Worm (Caenorhabditis elegans): Measurements from ENCODE around the gene F01F1.15.
A peak's percentile ranks its signal among the peaks of the same experiment; 100 is the strongest.

F01F1.15 gene

DNA sequence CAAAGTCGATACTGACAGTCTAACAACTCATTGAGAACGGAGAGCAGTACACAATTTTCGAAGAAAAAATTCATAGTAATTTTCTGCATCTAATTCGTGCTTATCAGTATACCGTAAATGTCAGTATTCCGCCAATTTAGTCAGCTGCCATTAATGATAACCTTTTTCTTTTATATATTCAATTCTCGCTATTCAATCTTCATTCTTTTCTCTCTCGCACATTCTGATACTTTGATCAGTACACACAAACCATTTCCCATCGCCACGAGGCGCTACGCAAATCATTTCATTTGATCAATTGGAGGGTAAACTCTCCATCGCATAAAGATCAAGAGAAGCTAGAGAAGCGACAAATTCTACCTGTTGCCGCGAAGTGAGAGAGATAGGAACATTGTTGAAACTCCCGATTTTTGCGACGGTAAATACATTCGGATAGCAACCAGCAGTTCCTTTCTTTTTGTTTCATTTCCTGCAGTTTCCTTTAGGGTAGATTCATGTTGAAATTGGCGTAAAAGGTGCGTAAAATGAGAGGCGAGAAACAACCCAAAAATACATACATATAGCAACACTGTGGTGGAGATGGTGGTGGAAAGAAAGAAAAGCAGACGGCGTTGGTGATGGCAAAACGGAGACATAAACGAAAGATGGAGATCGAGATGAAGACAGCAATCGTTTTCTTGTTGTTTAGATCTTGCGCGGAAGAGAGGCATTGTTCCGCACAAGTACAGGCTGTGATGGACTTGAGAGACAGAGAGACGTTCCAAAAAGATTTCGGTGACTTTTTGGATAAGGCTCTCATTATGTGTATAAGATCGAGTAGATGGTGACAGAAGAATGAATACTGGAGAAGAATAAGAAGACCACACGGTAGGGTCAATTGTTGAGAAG is 30.9 kb downstream of the F01F1.15 start (continued):
- TF ChIP-seq nhr-77 (tag; optimal IDR thresholded peaks at IDR 0.05) (peak; percentile 77), Y75B8A.6 (GFP tag; IDR thresholded peaks at IDR 0.05) (no peak), mxl-3 (GFP tag; optimal IDR thresholded peaks at IDR 0.05) (peak; percentile 86)

DNA sequence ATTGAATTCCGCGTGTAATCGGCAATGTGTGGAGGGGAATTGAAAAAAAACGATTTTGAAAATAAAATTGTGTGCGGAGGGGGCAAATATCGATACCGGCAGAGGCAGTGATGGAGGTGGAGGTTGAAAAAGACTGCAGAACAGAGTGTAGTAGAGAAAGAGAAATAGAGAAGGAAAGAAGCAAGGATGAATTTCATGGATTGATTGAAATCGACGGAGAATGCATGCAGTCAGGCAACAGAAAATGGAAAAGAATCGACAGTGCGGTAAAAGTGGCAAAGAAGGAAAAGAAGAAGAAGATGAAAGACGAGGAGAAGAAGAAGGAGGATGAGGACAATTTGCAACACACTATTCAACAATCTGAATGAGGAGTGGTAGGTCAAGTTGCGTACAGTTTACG is 32.5 kb downstream of the F01F1.15 start, which contains the start of gene W04D12.1:
W04D12.1 (plus strand) TSS at position 111 of the 400 bp plus-strand sequence.
- peak in 1 of 2 experiments; percentile 63 for TF ChIP-seq unc-62 (GFP tag; optimal IDR thresholded peaks at IDR 0.05 in 1 of 2)
- TF ChIP-seq unc-62 (tag; optimal IDR thresholded peaks at IDR 0.05) = no peak
- TF ChIP-seq snpc-1.2 (GFP tag; IDR thresholded peaks at IDR 0.05) = 0 out of 2 replicates have a peak, but pooled peaks have one; percentile 32
- 0 out of 2 replicates have a peak, but pooled peaks have one; percentile 15 for TF ChIP-seq ZK337.2 (GFP tag; IDR thresholded peaks at IDR 0.05)
- TF ChIP-seq nhr-48 (tag; optimal IDR thresholded peaks at IDR 0.05) = no peak
- no peak for TF ChIP-seq dmd-6 (GFP tag; IDR thresholded peaks at IDR 0.05)

- TF ChIP-seq hmg-1.1 (GFP tag; IDR thresholded peaks at IDR 0.05) = no peak
- no peak for TF ChIP-seq zfp-2 (tag; optimal IDR thresholded peaks at IDR 0.05)
- TF ChIP-seq ceh-20 (GFP tag; IDR thresholded peaks at IDR 0.05) = no peak
- no peak for TF ChIP-seq daf-16 (GFP tag; optimal IDR thresholded peaks at IDR 0.05)
- peak; percentile 30 for TF ChIP-seq daf-16 (tag; optimal IDR thresholded peaks at IDR 0.05)
- TF ChIP-seq ceh-28 (tag; optimal IDR thresholded peaks at IDR 0.05) = no peak
- no peak for TF ChIP-seq F26F4.8 (GFP tag; conservative IDR thresholded peaks at IDR 0.05)
- TF ChIP-seq ceh-32 (tag; optimal IDR thresholded peaks at IDR 0.05; ENCODE audit: poor library complexity) = no peak
- peak in 1 of 2 experiments; percentile 2 for TF ChIP-seq mdl-1 (tag; optimal IDR thresholded peaks at IDR 0.05)
- no peak for TF ChIP-seq nhr-11 (tag; optimal IDR thresholded peaks at IDR 0.05)
- TF ChIP-seq nhr-25 (tag; optimal IDR thresholded peaks at IDR 0.05; ENCODE audit: borderline replicate concordance, insufficient read depth) = no peak
- no peak for TF ChIP-seq lin-1 (GFP tag; IDR thresholded peaks at IDR 0.05)
- TF ChIP-seq ZK337.2 (GFP tag; IDR thresholded peaks at IDR 0.05) = no peak
- no peak for TF ChIP-seq cey-2 (tag; optimal IDR thresholded peaks at IDR 0.05; ENCODE audit: borderline replicate concordance, insufficient read depth)
- no peak for TF ChIP-seq ztf-11 (tag; optimal IDR thresholded peaks at IDR 0.05)
- TF ChIP-seq dpl-1 (GFP tag; optimal IDR thresholded peaks at IDR 0.05) = no peak
- no peak for TF ChIP-seq tra-1 (GFP tag; IDR thresholded peaks at IDR 0.05)
- TF ChIP-seq php-3 (GFP tag; IDR thresholded peaks at IDR 0.05) = no peak
- TF ChIP-seq nhr-48 (tag; optimal IDR thresholded peaks at IDR 0.05) = no peak
- no peak for TF ChIP-seq F10B5.3 (tag; optimal IDR thresholded peaks at IDR 0.05)
- peak in 1 of 2 experiments; percentile 86 for TF ChIP-seq unc-62 (GFP tag; optimal IDR thresholded peaks at IDR 0.05 in 1 of 2)
- TF ChIP-seq unc-62 (tag; optimal IDR thresholded peaks at IDR 0.05) = no peak
- no peak for TF ChIP-seq jun-1 (tag; optimal IDR thresholded peaks at IDR 0.05)
- TF ChIP-seq gei-8 (GFP tag; optimal IDR thresholded peaks at IDR 0.05) = no peak
These were observed 33.1 kb downstream of the F01F1.15 start for ce11 chrIII:5836261-5836660.

DNA sequence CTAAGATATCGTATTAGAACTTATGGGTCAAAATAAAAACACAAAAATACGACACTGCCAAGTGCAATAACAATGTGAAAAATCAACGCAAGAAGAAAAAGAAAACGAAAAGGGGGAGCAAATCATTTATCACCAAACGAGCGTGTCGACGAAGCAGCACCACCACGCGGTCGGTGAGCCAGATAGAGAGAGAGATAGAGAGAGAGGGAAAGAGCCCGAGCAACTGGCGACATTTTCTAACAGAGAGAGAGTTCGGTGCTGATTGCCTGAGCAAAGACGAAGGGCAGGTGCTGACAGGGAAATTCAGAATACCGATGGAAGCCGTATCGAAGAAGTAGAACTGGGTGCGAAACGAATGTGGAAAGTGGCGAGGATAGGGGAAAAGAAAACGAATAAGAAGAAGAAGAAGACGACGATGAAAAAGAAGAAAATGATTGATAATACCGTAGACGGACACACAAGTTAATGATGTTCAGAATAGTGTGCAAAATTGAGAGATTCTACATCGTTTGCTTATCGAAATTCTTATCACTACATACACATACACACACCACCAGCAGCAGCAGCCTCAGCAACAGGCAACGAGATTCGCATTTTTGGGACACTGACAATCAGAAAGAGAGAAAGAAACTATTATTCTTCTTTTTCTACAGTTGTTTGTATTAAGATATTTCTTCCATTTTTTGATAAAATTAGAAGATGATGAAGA is 34.0 kb downstream of the F01F1.15 start:
- TF ChIP-seq dmd-8 (GFP tag; IDR thresholded peaks at IDR 0.05) (no peak), ZK546.5 (tag; optimal IDR thresholded peaks at IDR 0.05) (no peak), daf-16 (GFP tag; optimal IDR thresholded peaks at IDR 0.05) (peak in 1 of 2 experiments; percentile 1), daf-16 (tag; optimal IDR thresholded peaks at IDR 0.05) (peak; percentile 69), Y48G9A.11 (GFP tag; IDR thresholded peaks at IDR 0.05) (no peak), nhr-6 (tag; optimal IDR thresholded peaks at IDR 0.05) (no peak), mdl-1 (tag; optimal IDR thresholded peaks at IDR 0.05) (peak in 1 of 2 experiments; percentile 31), tra-1 (GFP tag; IDR thresholded peaks at IDR 0.05) (peak; percentile 41; the same call in 1 of the 2 replicates), nhr-77 (tag; optimal IDR thresholded peaks at IDR 0.05) (peak; percentile 16), unc-62 (GFP tag; optimal IDR thresholded peaks at IDR 0.05 in 1 of 2) (peak in 1 of 2 experiments; percentile 88), unc-62 (tag; optimal IDR thresholded peaks at IDR 0.05) (no peak), dve-1 (tag; optimal IDR thresholded peaks at IDR 0.05; ENCODE audit: insufficient read depth) (peak; percentile 84), set-16 (GFP tag; IDR thresholded peaks at IDR 0.05) (peak; percentile 50), lin-29 (GFP tag; IDR thresholded peaks at IDR 0.05) (no peak), mxl-3 (GFP tag; optimal IDR thresholded peaks at IDR 0.05) (peak; percentile 63), hlh-30 (tag; optimal IDR thresholded peaks at IDR 0.05; ENCODE audit: insufficient read depth) (peak; percentile 7), dpl-1 (GFP tag; optimal IDR thresholded peaks at IDR 0.05) (peak; percentile 8), ztf-7 (tag; optimal IDR thresholded peaks at IDR 0.05) (peak; percentile 16), ZK337.2 (GFP tag; IDR thresholded peaks at IDR 0.05) (no peak), mep-1 (tag; optimal IDR thresholded peaks at IDR 0.05) (peak; percentile 27), nhr-11 (tag; optimal IDR thresholded peaks at IDR 0.05) (peak; percentile 25), lsy-2 (tag; optimal IDR thresholded peaks at IDR 0.05) (peak in 1 of 2 experiments; percentile 23)

Measured in whole organism, L4 larva.